Fruit fly (Drosophila melanogaster): ENCODE data around the gene CG7083.

The CG7083 gene

dm6 chr3L:8312290-8312689 is 28.3 kb upstream of the CG7083 start:
- TF ChIP-seq dsf (GFP tag; optimal IDR thresholded peaks at IDR 0.05; ENCODE audit: borderline replicate concordance) (no peak), Jra (GFP tag; optimal IDR thresholded peaks at IDR 0.05) (no peak), HLH106 (tag; optimal IDR thresholded peaks at IDR 0.05) (no peak), dmrt93B (GFP tag; optimal IDR thresholded peaks at IDR 0.05) (no peak), CG32264 (GFP tag; optimal IDR thresholded peaks at IDR 0.05) (no peak), Hr83 (GFP tag; optimal IDR thresholded peaks at IDR 0.05; ENCODE audit: poor library complexity, severe bottlenecking) (no peak), rgr (GFP tag; optimal IDR thresholded peaks at IDR 0.05) (no peak), Vsx2 (GFP tag; optimal IDR thresholded peaks at IDR 0.05; ENCODE audit: partially characterized antibody) (no peak), tai (GFP tag; optimal IDR thresholded peaks at IDR 0.05) (no peak), Abd-B (GFP tag; optimal IDR thresholded peaks at IDR 0.05) (no peak), usp (GFP tag; optimal IDR thresholded peaks at IDR 0.05) (no peak), Mio (GFP tag; optimal IDR thresholded peaks at IDR 0.05) (no peak), OdsH (GFP tag; optimal IDR thresholded peaks at IDR 0.05) (no peak), h (GFP tag; optimal IDR thresholded peaks at IDR 0.05) (no peak), Dif (GFP tag; optimal IDR thresholded peaks at IDR 0.05; ENCODE audit: partially characterized antibody) (no peak), lola (GFP tag; optimal IDR thresholded peaks at IDR 0.05) (no peak), brk (GFP tag; optimal IDR thresholded peaks at IDR 0.05) (no peak), pan (optimal IDR thresholded peaks at IDR 0.05) (no peak)

- TF ChIP-seq OdsH (GFP tag; optimal IDR thresholded peaks at IDR 0.05) (peak; percentile 0), psq (GFP tag; optimal IDR thresholded peaks at IDR 0.05) (peak; percentile 14), ey (GFP tag; optimal IDR thresholded peaks at IDR 0.05) (peak; percentile 1), woc (GFP tag; optimal IDR thresholded peaks at IDR 0.05) (peak; percentile 14), Sp1 (GFP tag; optimal IDR thresholded peaks at IDR 0.05) (no peak), foxo (GFP tag; optimal IDR thresholded peaks at IDR 0.05) (peak in 1 of 2 experiments; percentile 0), rgr (GFP tag; optimal IDR thresholded peaks at IDR 0.05) (peak; percentile 24), Dfd (GFP tag; optimal IDR thresholded peaks at IDR 0.05) (no peak)
Observed at dm6 chr3L:8314788-8315140, 25.8 kb upstream of the CG7083 start.

dm6 chr3L:8315141-8315816 is 25.3 kb upstream of the CG7083 start, which contains the start of gene Cpsf6:
Cpsf6 (minus strand) TSS chr3L:8315502.
- TF ChIP-seq ey (GFP tag; optimal IDR thresholded peaks at IDR 0.05) (peak; percentile 18), foxo (GFP tag; optimal IDR thresholded peaks at IDR 0.05) (peak in 1 of 2 experiments; percentile 24), sv (GFP tag; optimal IDR thresholded peaks at IDR 0.05) (peak; percentile 50), rgr (GFP tag; optimal IDR thresholded peaks at IDR 0.05) (peak; percentile 10), Mio (GFP tag; optimal IDR thresholded peaks at IDR 0.05) (no peak), N (GFP tag; optimal IDR thresholded peaks at IDR 0.05) (peak; percentile 14), Sp1 (GFP tag; optimal IDR thresholded peaks at IDR 0.05) (peak; percentile 9), Rel (GFP tag; optimal IDR thresholded peaks at IDR 0.05) (no peak), Rel (tag; optimal IDR thresholded peaks at IDR 0.05) (no peak), tai (GFP tag; optimal IDR thresholded peaks at IDR 0.05) (no peak), CrebA (GFP tag; optimal IDR thresholded peaks at IDR 0.05; ENCODE audit: borderline replicate concordance) (no peak), dsf (GFP tag; optimal IDR thresholded peaks at IDR 0.05; ENCODE audit: borderline replicate concordance) (no peak), jim (GFP tag; optimal IDR thresholded peaks at IDR 0.05) (peak; percentile 86), pan (optimal IDR thresholded peaks at IDR 0.05) (no peak), CG9705 (GFP tag; optimal IDR thresholded peaks at IDR 0.05) (peak; percentile 30), h (GFP tag; optimal IDR thresholded peaks at IDR 0.05) (peak; percentile 40), HLH106 (tag; optimal IDR thresholded peaks at IDR 0.05) (peak; percentile 62), br (GFP tag; optimal IDR thresholded peaks at IDR 0.05) (peak; percentile 21), Hnf4 (GFP tag; optimal IDR thresholded peaks at IDR 0.05) (peak; percentile 46), Jra (GFP tag; optimal IDR thresholded peaks at IDR 0.05) (peak; percentile 28), brk (GFP tag; optimal IDR thresholded peaks at IDR 0.05) (peak; percentile 68), Myc (optimal IDR thresholded peaks at IDR 0.05) (no peak)

- TF ChIP-seq GATAd (GFP tag; optimal IDR thresholded peaks at IDR 0.05) (no peak), sage (GFP tag; optimal IDR thresholded peaks at IDR 0.05) (no peak), brk (GFP tag; optimal IDR thresholded peaks at IDR 0.05) (no peak), sv (GFP tag; optimal IDR thresholded peaks at IDR 0.05) (no peak), Dfd (GFP tag; optimal IDR thresholded peaks at IDR 0.05) (no peak), Vsx2 (GFP tag; optimal IDR thresholded peaks at IDR 0.05; ENCODE audit: partially characterized antibody) (no peak), Hr83 (GFP tag; optimal IDR thresholded peaks at IDR 0.05; ENCODE audit: poor library complexity, severe bottlenecking) (no peak), dsf (GFP tag; optimal IDR thresholded peaks at IDR 0.05; ENCODE audit: borderline replicate concordance) (no peak), Abd-B (GFP tag; optimal IDR thresholded peaks at IDR 0.05) (no peak), rgr (GFP tag; optimal IDR thresholded peaks at IDR 0.05) (no peak), OdsH (GFP tag; optimal IDR thresholded peaks at IDR 0.05) (no peak), tai (GFP tag; optimal IDR thresholded peaks at IDR 0.05) (no peak)
Observed at dm6 chr3L:8318916-8319506, 21.6 kb upstream of the CG7083 start, which contains the start of gene CG43059. CG43059 (minus strand) TSS chr3L:8318966.
